Fruit fly (Drosophila melanogaster) whole organism, larva: Measurements from ENCODE around the gene salm.

ENCODE experiments used
- noc ChIP-seq: fragments of 200-800 bp; sonication (Bioruptor generic); optimal IDR thresholded peaks from 3 replicates; lab custom pipeline; 2019; ENCODE audit warnings: missing biosample characterization, mild to moderate bottlenecking, missing genetic modification characterization, moderate library complexity

Gene salm

DNA sequence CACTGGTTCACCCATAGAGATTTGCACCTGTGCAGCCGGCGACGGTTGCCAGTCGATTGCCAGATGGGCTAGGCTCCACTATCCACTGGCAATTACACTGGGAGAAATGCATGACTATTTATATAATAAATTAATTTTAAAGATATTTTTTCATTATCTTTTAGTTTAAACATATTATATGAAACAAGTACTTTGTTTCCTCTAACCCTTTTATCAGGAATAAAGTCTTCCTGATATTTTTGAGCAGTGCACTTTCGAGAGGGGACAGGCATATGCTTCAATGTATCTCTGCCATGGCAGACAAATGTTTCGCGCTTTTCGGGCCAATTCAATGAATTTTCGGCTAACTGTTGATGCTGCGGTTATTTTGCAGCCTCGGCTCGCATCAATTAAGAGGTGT is 17.8 kb downstream of the salm start:
- no peak for TF ChIP-seq noc (tag; lab: Kevin White, UChicago)

DNA sequence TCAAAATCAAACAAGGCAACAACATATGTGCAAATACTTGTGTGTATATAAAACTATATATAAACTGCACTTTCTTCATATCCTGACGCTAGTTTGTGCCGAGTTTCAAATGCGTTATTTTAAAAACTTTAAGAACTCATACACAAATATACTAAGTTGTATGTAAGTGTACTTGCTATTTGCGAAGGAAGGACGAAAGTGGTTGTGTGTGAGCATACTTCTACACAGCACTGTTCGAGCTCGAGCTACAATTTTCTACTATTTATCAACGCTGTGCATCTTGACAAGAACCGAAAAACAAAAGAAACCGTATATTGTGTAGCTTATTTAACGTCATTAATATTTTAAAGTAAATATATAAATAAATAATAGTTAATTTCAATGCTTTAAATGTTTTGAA is 21.6 kb downstream of the salm start:
- no peak for TF ChIP-seq noc (tag; lab: Kevin White, UChicago)

DNA sequence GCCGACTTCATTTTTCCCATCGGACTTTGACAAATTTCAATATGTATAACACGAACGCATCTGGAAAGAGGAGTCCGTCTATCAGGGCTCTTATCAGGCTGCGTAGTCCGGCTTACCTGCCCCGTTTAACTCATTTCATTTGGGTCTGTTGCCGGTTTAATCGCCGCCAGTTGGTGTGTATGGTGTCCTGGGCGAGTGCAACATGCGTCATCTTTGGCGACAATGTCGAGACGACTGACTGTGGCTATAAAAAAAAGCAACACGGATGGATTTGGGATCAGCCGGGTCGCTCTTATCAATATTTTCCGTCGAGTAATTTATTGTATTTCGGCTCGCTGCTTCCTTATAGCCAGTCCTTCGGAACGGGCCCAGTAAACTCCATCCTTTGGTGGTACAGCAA is 26.7 kb downstream of the salm start:
- no peak for TF ChIP-seq noc (tag; lab: Kevin White, UChicago)

DNA sequence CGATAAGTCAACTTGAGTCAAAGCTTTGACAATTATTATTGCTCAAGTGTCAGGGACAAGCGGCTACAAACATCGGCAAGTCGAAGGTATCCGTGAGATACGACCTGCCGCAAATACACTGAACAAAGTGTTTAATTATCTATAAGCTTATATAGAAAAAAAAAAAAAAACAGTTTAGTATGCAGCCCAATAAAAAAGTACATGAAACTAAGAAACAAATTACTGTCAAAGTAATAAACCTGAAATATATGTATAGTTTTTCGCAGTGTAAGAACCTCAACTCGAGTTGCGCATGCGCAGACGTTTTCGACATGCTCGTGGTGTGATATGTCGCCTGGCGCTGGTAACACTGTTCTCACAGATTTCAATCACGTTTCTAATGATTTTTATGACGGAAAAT is 27.9 kb downstream of the salm start:
- peak; percentile 14 for TF ChIP-seq noc (tag; lab: Kevin White, UChicago)

DNA sequence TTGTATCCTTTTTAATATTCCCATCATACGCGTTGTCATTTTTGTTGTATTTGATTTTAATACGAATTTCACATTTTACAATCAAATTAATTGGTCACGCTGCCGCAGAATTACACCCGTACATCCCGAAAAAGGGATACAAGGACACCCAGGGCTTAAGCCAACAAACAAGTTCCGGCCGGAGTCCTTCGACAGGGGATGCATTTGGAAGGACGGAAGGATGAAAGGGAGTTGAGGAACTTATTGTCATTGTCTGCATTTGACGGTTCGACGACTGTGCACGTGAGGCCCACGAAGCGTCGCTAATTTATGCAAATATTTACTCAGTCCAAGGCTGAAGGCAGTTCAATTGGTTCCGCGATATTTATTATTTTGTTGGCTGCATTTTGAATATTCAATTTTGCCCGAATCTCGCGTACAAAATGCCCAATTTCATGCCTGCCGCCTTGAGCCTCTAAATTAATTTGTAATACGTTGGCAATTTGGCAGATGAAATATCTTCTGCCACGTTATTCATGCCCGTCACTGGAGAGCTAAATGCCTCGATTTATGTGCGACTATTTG is 31.2 kb downstream of the salm start:
- TF ChIP-seq noc (tag; lab: Kevin White, UChicago): no peak

DNA sequence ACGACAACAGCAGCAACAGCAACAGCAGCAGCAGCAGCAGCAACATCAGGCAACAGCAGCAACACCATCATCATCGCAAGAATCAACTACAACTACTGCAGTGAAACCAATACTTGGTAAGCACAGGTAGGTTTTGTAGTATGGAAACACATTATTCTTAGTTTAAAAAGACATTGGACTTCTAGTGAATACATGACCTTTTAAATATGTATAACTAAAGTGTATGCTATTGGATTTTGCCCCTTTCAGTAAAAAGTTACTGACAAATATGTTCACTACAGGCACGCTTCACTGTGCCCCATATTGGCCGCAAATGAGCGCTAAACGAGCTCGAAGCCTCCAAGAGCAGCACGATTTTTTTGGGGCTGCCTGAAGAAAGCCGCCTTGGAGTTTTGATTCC is 39.9 kb downstream of the salm start:
- TF ChIP-seq noc (tag; lab: Kevin White, UChicago): no peak

DNA sequence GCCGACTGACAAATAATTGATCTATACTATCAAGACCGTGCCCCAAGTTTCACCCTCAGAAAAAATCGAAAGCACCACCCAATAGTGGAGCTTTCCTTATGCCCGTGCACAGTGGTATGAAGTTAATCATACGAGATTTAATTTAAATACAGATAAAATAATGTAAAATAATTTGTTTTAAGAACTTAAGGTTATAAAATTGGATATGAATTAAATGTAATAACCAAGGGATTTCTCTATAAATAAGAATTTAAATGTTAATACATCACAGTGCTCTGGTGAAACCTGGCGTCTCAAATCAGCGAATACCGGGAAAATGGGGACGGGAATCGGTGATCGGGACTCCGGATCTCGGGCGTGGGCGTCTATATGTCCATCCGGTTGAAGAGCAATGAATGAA is 42.3 kb downstream of the salm start:
- no peak for TF ChIP-seq noc (tag; lab: Kevin White, UChicago)

DNA sequence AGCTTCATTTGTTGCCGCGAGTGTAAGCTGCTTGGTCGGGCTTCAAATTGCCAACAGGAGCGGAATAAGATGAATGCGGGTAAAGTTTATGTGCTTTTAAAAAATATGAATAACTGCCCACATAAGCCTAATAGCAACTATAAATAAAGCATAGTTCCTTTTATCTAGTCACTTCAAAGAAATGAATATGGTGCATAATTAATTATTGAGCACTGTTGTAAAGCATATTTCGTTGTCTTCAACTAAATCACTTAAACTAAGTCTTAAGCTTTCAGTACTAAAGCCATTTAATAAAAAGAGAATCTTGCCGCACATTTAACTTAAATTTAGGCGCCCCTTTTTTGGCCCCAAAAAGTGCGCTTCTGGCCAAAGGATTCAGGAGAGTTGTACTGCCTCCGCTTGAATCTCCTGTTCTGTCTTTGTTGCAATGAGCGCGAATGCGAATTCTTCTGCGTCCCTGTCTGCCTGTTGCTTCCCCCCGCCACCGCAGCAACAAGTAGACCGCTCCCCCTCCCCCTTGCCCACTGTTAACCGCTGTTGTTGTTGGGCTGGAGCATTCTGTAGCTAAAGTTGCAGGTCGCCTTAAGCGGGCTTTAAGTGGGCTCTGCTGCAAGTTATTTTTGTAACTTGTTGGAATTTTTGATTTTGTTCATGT is 45.8 kb downstream of the salm start:
- no peak for TF ChIP-seq noc (tag; lab: Kevin White, UChicago)

DNA sequence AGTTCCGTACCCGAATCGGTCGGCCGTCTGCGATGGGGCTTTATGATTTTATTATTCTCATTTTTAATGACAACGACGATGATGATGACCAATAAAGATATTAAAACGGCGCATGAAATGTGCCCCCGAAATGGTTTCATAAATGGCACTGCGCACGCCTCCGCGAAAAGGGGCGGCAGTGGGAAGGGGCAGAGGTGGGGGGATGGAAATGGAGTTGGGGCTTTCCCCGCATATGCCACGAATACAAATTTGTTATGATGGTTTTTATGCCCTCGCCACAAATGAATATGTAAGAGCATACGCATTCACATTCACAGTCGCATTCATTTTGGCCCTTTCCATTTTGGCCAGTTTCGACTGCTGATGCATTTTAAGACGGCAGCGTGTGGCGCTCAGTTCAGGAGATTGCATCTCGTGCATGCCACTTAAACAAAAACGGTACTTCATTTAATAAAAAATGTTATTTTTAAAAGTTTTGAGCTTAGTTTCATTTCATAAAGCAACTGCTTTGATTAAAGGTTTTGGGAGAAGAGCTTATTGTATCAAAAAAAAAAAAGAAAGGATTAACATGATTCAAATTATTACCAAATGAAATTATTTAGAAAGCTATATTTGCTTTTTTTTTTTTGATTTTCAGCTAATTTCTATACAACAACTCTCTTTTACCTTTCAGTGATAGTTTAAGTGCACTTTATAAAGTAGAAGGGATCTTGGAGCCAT is 49.1 kb downstream of the salm start:
- TF ChIP-seq noc (tag; lab: Kevin White, UChicago): no peak

DNA sequence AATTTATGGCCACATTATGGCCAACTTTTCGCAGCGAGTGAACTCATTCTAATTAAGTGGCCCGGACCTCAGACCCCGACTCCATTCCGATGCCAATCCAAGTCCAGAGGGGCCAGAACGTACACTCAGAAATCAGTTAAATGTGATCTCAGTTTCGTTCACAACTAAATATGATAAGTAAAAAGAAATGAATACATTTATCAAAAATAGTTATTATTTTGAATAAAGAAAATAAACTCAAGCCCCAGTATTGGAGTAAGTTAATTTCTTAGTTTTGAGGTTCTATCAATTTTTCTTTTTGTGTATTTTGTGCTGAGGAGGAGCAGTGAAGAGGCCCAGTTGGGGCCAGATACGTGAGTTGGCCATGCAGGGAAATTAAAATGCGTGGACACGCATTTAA is 49.8 kb downstream of the salm start:
- TF ChIP-seq noc (tag; lab: Kevin White, UChicago): peak; percentile 31

DNA sequence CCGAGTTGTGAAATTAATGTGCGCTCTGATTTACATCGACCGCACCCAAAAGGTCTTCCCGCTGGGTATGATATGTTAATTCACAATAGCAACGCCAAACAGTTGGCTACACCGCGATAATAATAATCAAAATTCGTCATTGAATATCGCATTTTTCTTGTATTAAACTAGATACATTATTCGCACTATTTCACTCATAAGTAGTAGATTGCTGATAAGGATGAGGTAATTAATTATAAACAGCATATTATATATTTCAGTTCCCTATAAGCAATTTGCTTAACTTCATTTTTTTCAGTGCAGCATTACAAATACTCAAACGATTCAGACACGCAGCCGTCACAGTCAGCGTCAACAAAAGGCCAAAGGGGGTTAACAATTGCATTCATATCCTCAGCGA is 51.3 kb downstream of the salm start:
- TF ChIP-seq noc (tag; lab: Kevin White, UChicago): no peak

DNA sequence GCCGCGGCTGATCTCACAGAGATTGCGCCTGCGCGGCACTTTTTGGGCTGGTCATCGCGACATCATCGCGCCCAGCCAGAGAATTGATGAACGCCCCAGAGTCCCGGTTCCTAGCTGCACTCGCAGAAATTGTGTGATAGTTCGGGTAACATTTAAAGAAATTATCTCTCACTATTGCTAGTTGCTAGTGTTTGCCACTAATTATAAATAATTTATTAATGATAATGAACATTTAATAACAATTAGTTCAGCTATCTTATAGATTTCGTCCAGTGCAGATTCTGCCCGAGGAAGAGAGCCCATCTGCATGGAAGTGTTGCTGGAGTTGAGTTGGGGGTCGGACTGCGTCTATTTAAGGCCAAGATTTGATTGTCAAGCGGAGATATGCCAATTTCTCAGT is 57.7 kb downstream of the salm start:
- no peak for TF ChIP-seq noc (tag; lab: Kevin White, UChicago)

DNA sequence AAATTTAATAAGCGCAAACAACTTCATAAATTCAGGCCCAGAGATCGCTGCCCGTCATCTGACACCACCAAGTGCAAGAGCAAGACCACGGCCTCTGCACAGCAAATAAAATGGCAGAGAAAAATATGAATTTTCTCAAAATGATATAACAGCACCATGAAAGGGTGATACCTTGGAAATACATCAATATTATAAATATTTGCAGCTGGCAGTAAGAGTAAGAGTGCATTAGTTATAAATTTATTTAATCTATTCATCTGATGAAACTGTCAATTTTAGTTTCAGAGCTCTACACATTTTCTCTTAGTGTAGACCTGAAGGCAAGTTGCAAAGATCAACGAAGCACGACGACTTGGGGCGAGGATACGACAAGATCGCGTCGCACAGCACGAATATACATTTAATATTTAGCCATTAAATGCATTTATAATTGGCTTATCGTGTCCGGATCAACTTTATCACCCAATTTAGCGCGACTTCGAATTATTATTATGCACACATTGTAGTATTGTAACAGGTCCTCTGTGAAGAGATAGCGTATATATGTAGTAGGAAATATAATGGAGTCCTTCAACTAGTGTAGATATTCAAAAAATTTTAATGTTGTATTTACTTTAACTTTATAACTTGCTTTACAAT is 58.9 kb downstream of the salm start:
- TF ChIP-seq noc (tag; lab: Kevin White, UChicago): no peak

DNA sequence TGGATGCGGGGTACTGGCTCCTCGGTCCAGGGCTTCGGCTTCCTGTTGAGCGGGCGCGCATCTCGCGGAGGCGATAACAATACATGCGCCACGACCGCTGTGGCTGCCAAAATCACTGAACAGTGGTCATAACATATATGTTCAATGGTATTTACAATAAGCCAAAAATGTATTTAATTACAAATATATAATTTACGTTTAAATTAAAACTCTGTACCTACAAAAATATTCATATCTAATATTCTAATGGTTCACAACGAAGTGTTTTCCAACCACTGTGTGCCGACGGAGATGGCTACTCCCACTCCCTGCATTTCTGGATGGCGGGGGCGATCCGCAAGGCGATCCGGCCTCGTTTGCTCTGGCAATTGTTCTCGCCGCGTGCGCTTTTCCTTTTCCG is 60.7 kb downstream of the salm start:
- TF ChIP-seq noc (tag; lab: Kevin White, UChicago): no peak
